Fruit fly (Drosophila melanogaster) whole organism, pupa: ENCODE measurements around the gene CG6972.

Experiments
- CG10348 ChIP-seq: fragments of 200-800 bp; sonication (Bioruptor generic); IDR thresholded peaks from 2 replicates; pipeline ENCODE4 v1.3.6; 2022; ENCODE audit warnings: missing biosample characterization, missing genetic modification characterization
- CG12605 ChIP-seq: fragments of 200-800 bp; sonication (Bioruptor generic); IDR thresholded peaks from 2 replicates; pipeline ENCODE4 v1.3.6; 2022; ENCODE audit warnings: missing biosample characterization, missing genetic modification characterization
- CG34367 ChIP-seq: fragments of 200-800 bp; sonication (Bioruptor generic); optimal IDR thresholded peaks from 2 replicates; lab custom pipeline; 2018; ENCODE audit warnings: missing biosample characterization, mild to moderate bottlenecking, missing genetic modification characterization
- CG9948 ChIP-seq: fragments of 200-800 bp; sonication (Bioruptor generic); optimal IDR thresholded peaks from 2 replicates; lab custom pipeline; 2018; ENCODE audit warnings: missing biosample characterization, mild to moderate bottlenecking, missing genetic modification characterization, moderate library complexity
- D1 ChIP-seq: fragments of 200-800 bp; sonication (Bioruptor generic); optimal IDR thresholded peaks from 2 replicates; lab custom pipeline; 2018; ENCODE audit warnings: missing biosample characterization, mild to moderate bottlenecking, missing genetic modification characterization, moderate library complexity
- EcR ChIP-seq: fragments of 200-800 bp; sonication (Bioruptor generic); optimal IDR thresholded peaks from 3 replicates; lab custom pipeline; 2019; ENCODE audit warnings: missing biosample characterization, missing genetic modification characterization, mild to moderate bottlenecking, moderate library complexity, missing genetic modification reagents
- Snoo ChIP-seq: fragments of 200-800 bp; sonication (Bioruptor generic); optimal IDR thresholded peaks from 3 replicates; lab custom pipeline; 2017; ENCODE audit warnings: missing biosample characterization, mild to moderate bottlenecking, missing genetic modification characterization, inconsistent platforms

dm6 chr3R:22726771-22727455 lies 25.1 kb downstream of the CG6972 start, which contains the start of gene CG45049:
- TF ChIP-seq Snoo (tag; lab: Kevin White, UChicago) (no peak), CG12605 (GFP tag; lab: Robert Waterston, UW) (no peak), CG34367 (tag; lab: Kevin White, UChicago) (no peak), D1 (tag; lab: Kevin White, UChicago) (no peak), CG9948 (tag; lab: Kevin White, UChicago) (no peak), EcR (GFP tag; lab: Kevin White, UChicago) (no peak), CG10348 (no peak)
